Fruit fly (Drosophila melanogaster) whole organism, embryonic: Measurements from ENCODE around the gene dls.
A peak's percentile ranks its signal among the peaks of the same experiment; 100 is the strongest.

ENCODE experiments used
- B-H1 ChIP-seq: fragments of 200-800 bp; sonication (Bioruptor generic); IDR thresholded peaks from 3 replicates; pipeline ENCODE4 v1.3.6; 2022; ENCODE audit warnings: missing biosample characterization, missing genetic modification characterization
- Blimp-1 ChIP-seq: fragments of 200-800 bp; sonication (Bioruptor generic); optimal IDR thresholded peaks from 3 replicates; lab custom pipeline; 2018; ENCODE audit warnings: missing biosample characterization, missing genetic modification characterization, mild to moderate bottlenecking, moderate library complexity, missing genetic modification reagents
- C15 ChIP-seq: fragments of 200-800 bp; sonication (Bioruptor generic); IDR thresholded peaks from 3 replicates; pipeline ENCODE4 v1.3.6; 2022; ENCODE audit warnings: missing biosample characterization, missing genetic modification characterization
- CG10654 ChIP-seq: fragments of 200-800 bp; sonication (Bioruptor generic); optimal IDR thresholded peaks from 2 replicates; lab custom pipeline; 2016; ENCODE audit warnings: missing biosample characterization, missing genetic modification characterization
- CG11560 ChIP-seq: fragments of 200-800 bp; sonication (Bioruptor generic); IDR thresholded peaks from 3 replicates; pipeline ENCODE4 v1.3.6; 2022; ENCODE audit warnings: missing biosample characterization, missing genetic modification characterization
- CG14667 ChIP-seq: fragments of 200-800 bp; sonication (Bioruptor generic); IDR thresholded peaks from 2 replicates; pipeline ENCODE4 v1.3.6; 2022; ENCODE audit warnings: missing biosample characterization, missing genetic modification characterization
- CG14710 ChIP-seq: fragments of 200-800 bp; sonication (Bioruptor generic); optimal IDR thresholded peaks from 3 replicates; lab custom pipeline; 2019; ENCODE audit warnings: missing biosample characterization, mild to moderate bottlenecking, missing genetic modification characterization, moderate library complexity
- CG14860 ChIP-seq: fragments of 200-800 bp; sonication (Bioruptor generic); IDR thresholded peaks from 3 replicates; pipeline ENCODE4 v1.3.6; 2022; ENCODE audit warnings: missing biosample characterization, missing genetic modification characterization; ENCODE audit not compliant: partially characterized antibody
- CG17359 ChIP-seq: fragments of 200-800 bp; sonication (Bioruptor generic); optimal IDR thresholded peaks from 3 replicates; lab custom pipeline; 2018; ENCODE audit warnings: missing biosample characterization, mild to moderate bottlenecking, missing genetic modification characterization, moderate library complexity
- CG2712 ChIP-seq: fragments of 200-800 bp; optimal IDR thresholded peaks from 3 replicates; lab custom pipeline; 2019; ENCODE audit warnings: missing biosample characterization, mild to moderate bottlenecking, missing genetic modification characterization, moderate library complexity
- CG31365 ChIP-seq: fragments of 200-800 bp; sonication (Bioruptor generic); optimal IDR thresholded peaks from 2 replicates; lab custom pipeline; 2018; ENCODE audit warnings: missing biosample characterization, mild to moderate bottlenecking, missing genetic modification characterization
- CG32772 ChIP-seq: fragments of 200-800 bp; sonication (Bioruptor generic); IDR thresholded peaks from 2 replicates; pipeline ENCODE4 v1.3.6; 2022; ENCODE audit warnings: missing biosample characterization, missing genetic modification characterization
- CG4820 ChIP-seq: fragments of 200-800 bp; sonication (Bioruptor generic); optimal IDR thresholded peaks from 3 replicates; lab custom pipeline; 2016; ENCODE audit warnings: missing biosample characterization, missing genetic modification characterization
- CG4854 ChIP-seq: fragments of 200-800 bp; sonication (Bioruptor generic); optimal IDR thresholded peaks from 2 replicates; lab custom pipeline; 2016; ENCODE audit warnings: missing biosample characterization, missing genetic modification characterization, inconsistent platforms
- CG6689 ChIP-seq: fragments of 200-800 bp; sonication (Bioruptor generic); IDR thresholded peaks from 2 replicates; pipeline ENCODE4 v1.3.6; 2022; ENCODE audit warnings: missing biosample characterization, missing genetic modification characterization
- CG6813 ChIP-seq: fragments of 200-800 bp; sonication (Bioruptor generic); optimal IDR thresholded peaks from 2 replicates; lab custom pipeline; 2017; ENCODE audit warnings: missing biosample characterization, missing genetic modification characterization, mild to moderate bottlenecking, moderate library complexity, missing genetic modification reagents
- CG7745 ChIP-seq: fragments of 200-800 bp; sonication (Bioruptor generic); optimal IDR thresholded peaks from 2 replicates; lab custom pipeline; 2018; ENCODE audit warnings: missing biosample characterization, mild to moderate bottlenecking, missing genetic modification characterization, moderate library complexity
- CG7963 ChIP-seq: fragments of 200-800 bp; sonication (Bioruptor generic); IDR thresholded peaks from 3 replicates; pipeline ENCODE4 v1.3.6; 2022; ENCODE audit warnings: missing biosample characterization, missing genetic modification characterization; ENCODE audit not compliant: partially characterized antibody
- CG8290 ChIP-seq, 3 experiments: fragments of 200-800 bp; sonication (Bioruptor generic); optimal IDR thresholded peaks; 2 replicates each; lab custom pipeline; 2016 to 2019; ENCODE audit warnings: missing biosample characterization in 3 of 3, missing genetic modification characterization in 3 of 3, mild to moderate bottlenecking in 2 of 3, moderate library complexity in 1 of 3
- CG8944 ChIP-seq: fragments of 200-800 bp; sonication (Bioruptor generic); optimal IDR thresholded peaks from 3 replicates; lab custom pipeline; 2016; ENCODE audit warnings: missing biosample characterization, missing genetic modification characterization
- CG9817 ChIP-seq: fragments of 200-800 bp; sonication (Bioruptor generic); optimal IDR thresholded peaks from 2 replicates; lab custom pipeline; 2018; ENCODE audit warnings: missing biosample characterization, mild to moderate bottlenecking, missing genetic modification characterization, moderate library complexity
- CoRest ChIP-seq: fragments of 200-800 bp; sonication (Bioruptor generic); optimal IDR thresholded peaks from 3 replicates; lab custom pipeline; 2018; ENCODE audit warnings: missing biosample characterization, mild to moderate bottlenecking, missing genetic modification characterization, moderate library complexity
- D19A ChIP-seq: fragments of 200-800 bp; optimal IDR thresholded peaks from 3 replicates; lab custom pipeline; 2019; ENCODE audit warnings: missing biosample characterization, mild to moderate bottlenecking, missing genetic modification characterization, moderate library complexity
- Deaf1 ChIP-seq: fragments of 200-800 bp; optimal IDR thresholded peaks from 3 replicates; lab custom pipeline; 2019; ENCODE audit warnings: missing biosample characterization, mild to moderate bottlenecking, missing genetic modification characterization, moderate library complexity
- Dip2 ChIP-seq: fragments of 200-800 bp; sonication (Bioruptor generic); IDR thresholded peaks from 2 replicates; pipeline ENCODE4 v1.3.6; 2022; ENCODE audit warnings: missing biosample characterization, missing genetic modification characterization
- Eip74EF ChIP-seq, 2 experiments: fragments of 200-800 bp in 1 of 2; fragments of >200 bp in 1 of 2; sonication (Bioruptor generic) in 1 of 2; optimal IDR thresholded peaks; 2 replicates each; lab custom pipeline; 2017 to 2019; ENCODE audit warnings: missing biosample characterization in 2 of 2, missing genetic modification characterization in 2 of 2, mild to moderate bottlenecking in 1 of 2, moderate library complexity in 1 of 2
- Hand ChIP-seq: fragments of 200-800 bp; sonication (Bioruptor generic); optimal IDR thresholded peaks from 2 replicates; lab custom pipeline; 2017; ENCODE audit warnings: mild to moderate bottlenecking, missing biosample characterization, missing genetic modification reagents, missing genetic modification characterization
- HmgZ ChIP-seq: fragments of 200-800 bp; sonication (Bioruptor generic); optimal IDR thresholded peaks from 2 replicates; lab custom pipeline; 2018; ENCODE audit warnings: missing biosample characterization, mild to moderate bottlenecking, missing genetic modification characterization
- Meics ChIP-seq: fragments of 200-800 bp; sonication (Bioruptor generic); optimal IDR thresholded peaks from 2 replicates; lab custom pipeline; 2017; ENCODE audit warnings: missing biosample characterization, mild to moderate bottlenecking, missing genetic modification characterization
- Mes4 ChIP-seq: fragments of 200-800 bp; sonication (Bioruptor generic); optimal IDR thresholded peaks from 2 replicates; lab custom pipeline; 2016; ENCODE audit warnings: missing biosample characterization, missing genetic modification characterization
- Nf-YB ChIP-seq: fragments of 200-800 bp; sonication (Bioruptor generic); optimal IDR thresholded peaks from 3 replicates; lab custom pipeline; 2019; ENCODE audit warnings: missing biosample characterization, mild to moderate bottlenecking, missing genetic modification characterization, moderate library complexity
- Oaz ChIP-seq: fragments of 200-800 bp; sonication (Bioruptor generic); IDR thresholded peaks from 2 replicates; pipeline ENCODE4 v1.3.6; 2022; ENCODE audit warnings: missing biosample characterization, missing genetic modification characterization
- Scr ChIP-seq: fragments of 200-800 bp; sonication (Bioruptor generic); IDR thresholded peaks from 2 replicates; pipeline ENCODE4 v1.3.6; 2022; ENCODE audit warnings: missing biosample characterization, missing genetic modification characterization; ENCODE audit not compliant: partially characterized antibody
- Sox100B ChIP-seq: fragments of 200-800 bp; sonication (Bioruptor generic); optimal IDR thresholded peaks from 3 replicates; lab custom pipeline; 2018; ENCODE audit warnings: missing biosample characterization, mild to moderate bottlenecking, missing genetic modification characterization
- Sox102F ChIP-seq: fragments of 200-800 bp; sonication (Bioruptor generic); optimal IDR thresholded peaks from 2 replicates; lab custom pipeline; 2018; ENCODE audit warnings: missing biosample characterization, mild to moderate bottlenecking, missing genetic modification characterization, moderate library complexity
- Xrp1 ChIP-seq: fragments of 200-800 bp; sonication (Bioruptor generic); IDR thresholded peaks from 2 replicates; pipeline ENCODE4 v1.3.6; 2022; ENCODE audit warnings: missing biosample characterization, missing genetic modification characterization
- bsh ChIP-seq, 2 experiments: fragments of 200-800 bp; sonication (Bioruptor generic); optimal IDR thresholded peaks; 2 replicates each; lab custom pipeline; 2017 to 2018; ENCODE audit warnings: mild to moderate bottlenecking in 2 of 2, missing biosample characterization in 2 of 2, missing genetic modification characterization in 2 of 2, moderate library complexity in 1 of 2
- crp ChIP-seq, 2 experiments: fragments of 200-800 bp; sonication (Bioruptor generic); optimal IDR thresholded peaks; 2 replicates in 1 of 2; 3 replicates in 1 of 2; lab custom pipeline; 2017; ENCODE audit warnings: missing biosample characterization in 2 of 2, missing genetic modification characterization in 2 of 2, mild to moderate bottlenecking in 1 of 2, moderate library complexity in 1 of 2
- dimm ChIP-seq: fragments of 200-800 bp; sonication (Bioruptor generic); IDR thresholded peaks from 2 replicates; pipeline ENCODE4 v1.3.6; 2022; ENCODE audit warnings: missing biosample characterization, missing genetic modification characterization
- dmrt99B ChIP-seq: fragments of 200-800 bp; sonication (Bioruptor generic); optimal IDR thresholded peaks from 2 replicates; lab custom pipeline; 2018; ENCODE audit warnings: missing biosample characterization, mild to moderate bottlenecking, missing genetic modification characterization, moderate library complexity
- fd3F ChIP-seq: fragments of 200-800 bp; sonication (Bioruptor generic); optimal IDR thresholded peaks from 2 replicates; lab custom pipeline; 2018; ENCODE audit warnings: missing biosample characterization, mild to moderate bottlenecking, missing genetic modification characterization, moderate library complexity
- insv ChIP-seq, 2 experiments: fragments of 200-800 bp; sonication (Bioruptor generic); optimal IDR thresholded peaks; 3 replicates each; lab custom pipeline; 2016 to 2018; ENCODE audit warnings: missing biosample characterization in 2 of 2, missing genetic modification characterization in 2 of 2
- ken ChIP-seq: fragments of 200-800 bp; sonication (Bioruptor generic); IDR thresholded peaks from 3 replicates; pipeline ENCODE4 v1.3.6; 2022; ENCODE audit warnings: missing biosample characterization, missing genetic modification characterization
- mirr ChIP-seq: fragments of 200-800 bp; sonication (Bioruptor generic); optimal IDR thresholded peaks from 3 replicates; lab custom pipeline; 2018; ENCODE audit warnings: missing biosample characterization, mild to moderate bottlenecking, missing genetic modification characterization
- pfk ChIP-seq: fragments of 200-800 bp; sonication (Bioruptor generic); optimal IDR thresholded peaks from 2 replicates; lab custom pipeline; 2018; ENCODE audit warnings: missing biosample characterization, mild to moderate bottlenecking, missing genetic modification characterization, moderate library complexity
- ranshi ChIP-seq: fragments of 200-800 bp; sonication (Bioruptor generic); IDR thresholded peaks from 2 replicates; pipeline ENCODE4 v1.3.6; 2022; ENCODE audit warnings: missing biosample characterization, missing genetic modification characterization
- sens ChIP-seq: fragments of 200-800 bp; sonication (Bioruptor generic); peaks from one replicate; lab custom pipeline; 2016; ENCODE audit warnings: missing biosample characterization, missing genetic modification characterization
- zfh1 ChIP-seq: fragments of 200-800 bp; sonication (Bioruptor generic); IDR thresholded peaks from 3 replicates; pipeline ENCODE4 v1.3.6; 2022; ENCODE audit warnings: missing biosample characterization, missing genetic modification characterization

dls gene

dm6 chr3L:16181330-16181830 is 19.7 kb upstream of the dls start (continued):
- TF ChIP-seq CG17359 (tag; lab: Kevin White, UChicago) (peak; percentile 30), B-H1 (no peak), bsh (GFP tag; optimal IDR thresholded peaks at IDR 0.05; lab: Kevin White, UChicago) (peak; percentile 10 to 20), mirr (no peak), CG14667 (GFP tag; lab: Robert Waterston, UW) (no peak), Xrp1 (peak; percentile 56; the same call in 1 of the 2 replicates), CG4854 (GFP tag; lab: Kevin White, UChicago) (no peak), CG4820 (GFP tag; lab: Kevin White, UChicago) (no peak), CG6689 (GFP tag; lab: Robert Waterston, UW) (peak; percentile 15; the same call in 1 of the 2 replicates), Sox102F (GFP tag; lab: Kevin White, UChicago) (peak; percentile 17), CG2712 (tag; lab: Kevin White, UChicago) (peak; percentile 0), fd3F (GFP tag; lab: Kevin White, UChicago) (no peak), ranshi (GFP tag; lab: Robert Waterston, UW) (peak; percentile 31; the same call in 1 of the 2 replicates), CG7745 (tag; lab: Kevin White, UChicago) (no peak), Eip74EF (GFP tag; optimal IDR thresholded peaks at IDR 0.05; lab: Kevin White, UChicago) (peak in 1 of 2 experiments; percentile 15), CG8290 (GFP tag; optimal IDR thresholded peaks at IDR 0.05; lab: Kevin White, UChicago) (peak; percentile 5), CG8290 (tag; optimal IDR thresholded peaks at IDR 0.05; lab: Kevin White, UChicago) (no peak), Scr (GFP tag; lab: Robert Waterston, UW) (no peak), HmgZ (tag; lab: Kevin White, UChicago) (no peak), ken (GFP tag; lab: Robert Waterston, UW) (0 out of 3 replicates have a peak, but pooled peaks have one; percentile 40), crp (GFP tag; optimal IDR thresholded peaks at IDR 0.05; lab: Kevin White, UChicago) (no peak), CG9817 (no peak), zfh1 (peak; percentile 46; the same call in 1 of the 3 replicates), CG32772 (0 out of 2 replicates have a peak, but pooled peaks have one; percentile 20), pfk (GFP tag; lab: Kevin White, UChicago) (no peak), dmrt99B (tag; lab: Kevin White, UChicago) (peak; percentile 53), sens (peak; percentile 80), CG14710 (tag; lab: Kevin White, UChicago) (peak; percentile 30), Deaf1 (tag; lab: Kevin White, UChicago) (peak; percentile 76), CG7963 (GFP tag; lab: Robert Waterston, UW) (0 out of 3 replicates have a peak, but pooled peaks have one; percentile 29), Meics (GFP tag; lab: Kevin White, UChicago) (peak; percentile 22), CoRest (tag; lab: Kevin White, UChicago) (no peak), dimm (GFP tag; lab: Robert Waterston, UW) (no peak), Oaz (GFP tag; lab: Robert Waterston, UW) (no peak), CG31365 (tag; lab: Kevin White, UChicago) (no peak), CG10654 (GFP tag; lab: Kevin White, UChicago) (peak; percentile 3), CG8944 (GFP tag; lab: Kevin White, UChicago) (no peak), CG14860 (GFP tag; lab: Robert Waterston, UW) (no peak), Nf-YB (GFP tag; lab: Kevin White, UChicago) (no peak), Hand (GFP tag; lab: Kevin White, UChicago) (no peak), Blimp-1 (peak; percentile 36), D19A (tag; lab: Kevin White, UChicago) (peak; percentile 6), C15 (GFP tag; lab: Robert Waterston, UW) (no peak), Dip2 (GFP tag; lab: Robert Waterston, UW) (no peak), insv (GFP tag; optimal IDR thresholded peaks at IDR 0.05; lab: Kevin White, UChicago) (no peak), CG11560 (tag; lab: Robert Waterston, UW) (no peak), Sox100B (GFP tag; lab: Kevin White, UChicago) (peak; percentile 24), Mes4 (GFP tag; lab: Kevin White, UChicago) (no peak), CG6813 (GFP tag; lab: Kevin White, UChicago) (no peak)
